Fruit fly (Drosophila melanogaster) whole organism, embryonic: ENCODE data around the gene CG17202.

Source experiments
- CG10565 ChIP-seq: fragments of 200-800 bp; sonication (Bioruptor generic); optimal IDR thresholded peaks from 3 replicates; lab custom pipeline; 2016; ENCODE audit warnings: missing biosample characterization, mild to moderate bottlenecking, missing genetic modification characterization
- CG17802 ChIP-seq: fragments of 200-800 bp; sonication (Bioruptor generic); optimal IDR thresholded peaks from 2 replicates; lab custom pipeline; 2018; ENCODE audit warnings: missing biosample characterization, mild to moderate bottlenecking, missing genetic modification characterization, moderate library complexity
- CG7786 ChIP-seq: fragments of 200-800 bp; sonication (Bioruptor generic); optimal IDR thresholded peaks from 2 replicates; lab custom pipeline; 2016; ENCODE audit warnings: missing biosample characterization, missing genetic modification characterization
- Doc3 ChIP-seq: fragments of 200-800 bp; sonication (Bioruptor generic); IDR thresholded peaks from 3 replicates; pipeline ENCODE4 v1.3.6; 2022; ENCODE audit warnings: missing biosample characterization, missing genetic modification characterization; ENCODE audit not compliant: partially characterized antibody
- grn ChIP-seq: fragments of 200-800 bp; sonication (Bioruptor generic); optimal IDR thresholded peaks from 3 replicates; lab custom pipeline; 2017; ENCODE audit warnings: missing biosample characterization, missing genetic modification characterization
- her ChIP-seq: fragments of 200-800 bp; sonication (Bioruptor generic); optimal IDR thresholded peaks from 2 replicates; lab custom pipeline; 2016; ENCODE audit warnings: missing biosample characterization, missing genetic modification characterization
- org-1 ChIP-seq: fragments of 200-800 bp; sonication (Bioruptor generic); optimal IDR thresholded peaks from 2 replicates; lab custom pipeline; 2017; ENCODE audit warnings: missing biosample characterization, missing genetic modification characterization
- schlank ChIP-seq: fragments of 200-800 bp; sonication (Bioruptor generic); optimal IDR thresholded peaks from 2 replicates; lab custom pipeline; 2018; ENCODE audit warnings: missing biosample characterization, mild to moderate bottlenecking, missing genetic modification characterization
- unpg ChIP-seq: fragments of 200-800 bp; sonication (Bioruptor generic); optimal IDR thresholded peaks from 3 replicates; lab custom pipeline; 2018; ENCODE audit warnings: missing biosample characterization, mild to moderate bottlenecking, missing genetic modification characterization, moderate library complexity
- yki ChIP-seq: fragments of >200 bp; optimal IDR thresholded peaks from 3 replicates; lab custom pipeline; 2018

DNA sequence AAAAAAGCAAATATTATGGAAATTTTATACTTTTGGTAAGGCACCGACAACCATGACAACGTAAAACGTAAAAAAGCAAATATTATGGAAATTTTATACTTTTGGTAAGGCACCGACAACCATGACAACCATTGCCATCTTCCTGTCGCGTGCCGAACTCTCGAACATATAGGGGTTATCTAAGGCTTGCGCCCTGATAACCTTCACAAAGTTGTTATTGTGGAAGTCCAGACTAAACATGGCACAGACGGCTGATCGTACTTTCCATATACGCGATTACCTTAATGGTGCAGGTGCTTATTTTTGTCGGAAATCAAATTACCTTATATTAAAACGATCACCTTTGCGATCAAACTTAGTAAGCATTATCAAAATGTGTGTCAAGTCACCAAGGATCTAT lies 22.9 kb downstream of the CG17202 start:
- no peak for TF ChIP-seq Doc3
- no peak for TF ChIP-seq grn (GFP tag; lab: Kevin White, UChicago)
- TF ChIP-seq her (GFP tag; lab: Kevin White, UChicago): no peak
- TF ChIP-seq org-1: no peak
- no peak for TF ChIP-seq CG10565 (GFP tag; lab: Kevin White, UChicago)
- no peak for TF ChIP-seq CG7786 (GFP tag; lab: Kevin White, UChicago)
- TF ChIP-seq CG17802 (tag; lab: Kevin White, UChicago): no peak
- no peak for TF ChIP-seq yki (lab: Kevin White, UChicago)
- no peak for TF ChIP-seq unpg
- no peak for TF ChIP-seq schlank (tag; lab: Kevin White, UChicago)
